Worm (Caenorhabditis elegans) whole organism, late embryonic: ENCODE data around the gene F53B1.3.

Source experiments
- Y22D7AL.16 ChIP-seq: sonication (generic microtip); optimal IDR thresholded peaks from 2 replicates; lab custom pipeline; 2016; ENCODE audit warnings: missing genetic modification characterization, missing compliant biosample characterization
- hlh-8 ChIP-seq: sonication (generic microtip); optimal IDR thresholded peaks from 2 replicates; lab custom pipeline; 2016; ENCODE audit warnings: missing genotype, missing genetic modification characterization, missing compliant biosample characterization
- pros-1 ChIP-seq: fragments of 150-350 bp; optimal IDR thresholded peaks from 2 replicates; lab custom pipeline; 2014; ENCODE audit warnings: missing biosample characterization, missing genetic modification reagents, missing genetic modification characterization
- sdc-2 ChIP-seq: sonication (generic microtip); optimal IDR thresholded peaks from 2 replicates; lab custom pipeline; 2016; ENCODE audit warnings: missing genotype, missing genetic modification characterization, missing compliant biosample characterization
- unc-55 ChIP-seq: sonication (generic microtip); optimal IDR thresholded peaks from 2 replicates; lab custom pipeline; 2017; ENCODE audit warnings: missing biosample characterization, missing genetic modification reagents, missing genetic modification characterization

DNA sequence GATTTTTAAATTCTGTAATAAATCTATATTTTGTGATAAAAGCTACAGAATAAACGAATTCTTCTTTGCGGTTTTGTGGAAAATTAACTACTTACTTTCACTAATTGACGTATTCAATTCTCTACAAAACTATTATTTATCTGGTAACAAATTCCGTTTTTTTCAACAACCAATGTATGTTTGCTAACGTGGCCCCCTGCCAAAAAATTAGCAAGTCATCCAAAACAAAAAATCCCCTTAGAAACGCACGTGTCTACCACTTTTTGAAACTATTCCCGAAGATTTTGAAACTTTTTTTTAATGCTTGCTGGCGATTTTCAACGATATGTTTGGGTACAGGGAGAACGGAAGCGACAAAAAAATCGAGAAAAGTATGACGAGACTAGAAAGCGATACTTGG is 20.4 kb upstream of the F53B1.3 start, which contains the start of gene F49H12.2:
- TF ChIP-seq Y22D7AL.16 (no peak), unc-55 (GFP tag; lab: Kevin White, UChicago) (no peak), hlh-8 (tag; lab: Kevin White, UChicago) (no peak), pros-1 (no peak), sdc-2 (tag; lab: Kevin White, UChicago) (no peak)
